Fruit fly (Drosophila melanogaster) S2 (cell line): ENCODE data around the gene Gr63a.

Experiments
- CG8478 ChIP-seq: fragments of >200 bp; optimal IDR thresholded peaks from 2 replicates; lab custom pipeline; 2018
- CTCF ChIP-seq, 2 experiments: fragments of >200 bp; optimal IDR thresholded peaks; 2 replicates each; lab custom pipeline; 2018

Gene Gr63a

DNA sequence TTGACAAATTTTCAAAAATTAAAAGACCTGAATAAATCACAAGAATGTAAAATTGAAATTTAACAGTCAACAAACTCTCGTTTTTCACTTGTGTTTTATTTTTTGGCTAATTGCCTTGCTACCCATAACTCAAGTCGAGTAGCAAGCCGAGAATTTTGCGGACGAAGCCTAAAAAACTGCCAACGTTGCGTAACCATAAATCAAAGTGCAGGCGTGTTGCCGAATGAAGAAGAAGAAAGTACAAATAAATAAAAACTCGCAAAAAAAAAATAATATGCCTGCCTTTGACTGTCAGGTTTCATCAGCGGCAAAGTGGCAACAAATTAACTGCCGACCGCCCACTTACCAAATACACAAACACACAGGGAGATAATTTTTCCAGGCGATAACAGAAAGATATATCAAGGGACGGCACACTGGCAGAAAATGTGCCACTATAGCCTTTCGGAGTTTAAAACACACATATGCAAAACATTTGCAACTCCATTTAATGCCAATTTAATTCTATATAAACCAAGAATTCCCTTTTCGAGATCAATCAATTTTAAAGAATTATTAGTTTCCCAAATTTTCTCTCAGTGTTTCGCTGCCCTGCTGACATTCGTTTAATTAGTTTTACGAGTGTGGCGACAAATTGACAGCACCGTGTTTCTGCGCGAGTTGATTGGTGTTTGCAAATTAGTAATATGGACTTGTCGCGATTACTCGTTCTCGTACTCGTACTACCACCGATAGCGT is 32.0 kb upstream of the Gr63a start:
- no peak for TF ChIP-seq CTCF (optimal IDR thresholded peaks at IDR 0.05; lab: Kevin White, UChicago)
- no peak for TF ChIP-seq CG8478

- TF ChIP-seq CTCF (optimal IDR thresholded peaks at IDR 0.05; lab: Kevin White, UChicago) (no peak), CG8478 (no peak)
Measured at dm6 chr3L:3927462-3927861, 31.1 kb upstream of the Gr63a start.

dm6 chr3L:3926191-3926765 is 29.9 kb upstream of the Gr63a start:
- no peak for TF ChIP-seq CG8478
- TF ChIP-seq CTCF (optimal IDR thresholded peaks at IDR 0.05; lab: Kevin White, UChicago) = no peak

DNA sequence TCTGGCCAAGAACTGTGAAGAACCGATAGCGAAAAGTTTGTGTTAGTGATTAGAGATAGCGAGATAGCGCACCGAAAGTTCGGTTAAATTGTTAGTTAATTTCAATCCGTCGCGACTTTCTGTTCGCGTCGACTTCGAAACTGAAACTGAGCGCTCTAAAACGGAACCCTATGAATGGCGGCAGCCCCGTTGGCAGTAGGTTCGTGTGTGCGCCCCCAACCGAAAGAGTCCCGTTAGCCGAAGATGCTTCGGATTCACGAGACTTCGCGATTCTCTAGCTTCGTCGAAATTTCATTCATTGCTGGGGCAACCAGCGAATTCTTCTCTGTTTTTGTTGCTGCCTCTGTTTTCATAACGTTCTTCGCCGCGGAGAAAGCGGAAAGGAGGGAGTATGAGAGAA is 29.1 kb upstream of the Gr63a start:
- TF ChIP-seq CTCF (optimal IDR thresholded peaks at IDR 0.05; lab: Kevin White, UChicago) (no peak), CG8478 (no peak)

DNA sequence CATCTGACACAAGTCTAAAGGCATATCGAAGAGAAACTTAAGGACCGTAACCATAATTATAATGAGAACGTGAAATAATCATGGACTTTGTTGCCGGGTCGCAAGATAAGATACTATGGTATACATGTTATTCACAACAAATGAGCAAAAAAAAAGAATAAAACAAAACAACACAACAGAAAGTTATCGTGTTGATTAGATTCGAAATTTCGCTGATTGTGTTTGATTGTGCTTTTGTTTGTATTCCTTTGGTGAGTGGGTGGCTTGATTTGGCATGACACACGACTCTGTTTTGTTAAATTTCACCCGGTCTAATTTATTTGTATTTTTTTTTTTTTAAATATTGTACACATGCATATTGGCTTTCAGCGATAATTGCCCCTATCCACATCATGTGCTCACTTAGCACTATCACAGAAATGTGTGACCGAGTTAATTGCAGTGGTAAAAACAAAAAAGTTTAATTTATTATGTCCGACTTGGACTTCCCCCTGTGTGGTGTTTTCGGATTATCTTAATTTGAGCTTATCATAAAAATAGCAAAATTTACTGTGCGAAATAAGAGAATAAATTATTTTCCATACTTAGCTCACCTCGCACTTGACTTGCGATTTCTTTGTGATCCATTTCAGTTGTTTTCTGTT is 27.4 kb upstream of the Gr63a start:
- TF ChIP-seq CTCF (optimal IDR thresholded peaks at IDR 0.05; lab: Kevin White, UChicago) (no peak), CG8478 (no peak)

DNA sequence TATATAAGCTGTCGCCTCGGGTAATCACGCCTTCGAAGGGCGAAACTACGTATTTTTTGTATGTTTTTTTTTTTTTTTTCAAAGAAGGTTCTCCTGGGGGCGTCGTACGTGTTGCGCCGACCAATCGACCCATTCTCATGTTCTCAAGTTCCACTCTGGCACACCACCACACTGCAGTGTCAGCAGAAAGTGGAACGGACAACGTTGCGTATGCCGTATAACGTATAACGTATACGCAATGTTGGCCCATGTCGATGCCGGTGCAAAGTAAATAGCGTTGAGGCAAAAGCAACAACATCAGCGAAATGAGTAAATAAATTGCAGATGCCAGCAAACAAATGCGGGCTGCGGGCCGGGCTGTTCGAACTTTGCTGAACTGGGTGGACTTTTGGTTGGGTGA is 15.7 kb upstream of the Gr63a start:
- TF ChIP-seq CTCF (optimal IDR thresholded peaks at IDR 0.05; lab: Kevin White, UChicago) (no peak), CG8478 (no peak)

- TF ChIP-seq CG8478 (no peak), CTCF (optimal IDR thresholded peaks at IDR 0.05; lab: Kevin White, UChicago) (no peak)
Measured at dm6 chr3L:3909831-3910230, 13.4 kb upstream of the Gr63a start, which contains the start of gene mge. mge (minus strand) TSS chr3L:3909931.

DNA sequence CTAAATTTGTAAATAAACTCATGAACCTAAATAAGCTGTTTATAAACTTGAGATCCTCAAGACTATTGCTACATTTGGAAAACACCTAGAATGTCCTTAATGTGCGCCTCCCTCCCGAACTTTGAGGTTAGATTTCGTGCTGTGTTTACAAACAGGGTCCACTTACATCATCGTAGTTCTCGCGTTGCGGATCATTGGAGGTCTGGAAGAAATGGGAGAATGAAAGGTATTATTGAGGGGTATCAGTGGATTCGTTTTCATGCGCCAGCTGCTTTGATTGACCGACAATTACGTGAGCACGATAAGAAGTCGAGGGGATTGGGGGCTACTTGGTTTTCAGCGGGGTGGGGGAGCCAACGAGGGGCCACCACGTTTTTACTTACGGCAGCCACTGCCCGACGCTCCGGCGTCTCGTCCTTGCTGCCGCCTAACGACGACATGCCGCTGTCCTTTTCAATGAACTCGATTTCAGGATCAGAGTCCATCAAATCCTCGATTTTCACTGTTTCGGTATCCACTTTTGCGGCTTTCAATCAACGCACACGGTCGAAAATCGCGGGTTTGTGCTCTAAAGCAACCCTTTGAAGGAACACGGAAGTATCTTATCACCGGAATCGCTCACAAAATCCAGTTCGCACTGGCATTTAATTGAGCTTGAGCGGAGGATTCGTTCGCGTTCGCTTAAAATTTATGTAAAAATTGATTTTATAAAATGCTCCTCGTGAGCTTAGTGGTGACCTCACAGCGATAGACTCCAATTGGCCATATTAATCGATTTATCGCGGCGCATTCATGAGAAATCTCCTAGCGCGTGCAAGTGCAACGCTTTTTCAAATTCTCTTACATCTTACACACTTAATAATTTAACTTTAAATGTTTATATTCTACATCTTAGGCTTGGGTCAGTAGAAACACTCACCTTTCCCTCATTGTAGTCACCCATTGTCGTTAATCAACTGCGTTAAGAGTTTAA is 12.7 kb upstream of the Gr63a start:
- TF ChIP-seq CTCF (optimal IDR thresholded peaks at IDR 0.05; lab: Kevin White, UChicago) (no peak), CG8478 (no peak)

dm6 chr3L:3905111-3905510 is 8.7 kb upstream of the Gr63a start, which contains the start of gene ida:
ida (plus strand) TSS chr3L:3905344.
- TF ChIP-seq CG8478 (no peak), CTCF (optimal IDR thresholded peaks at IDR 0.05; lab: Kevin White, UChicago) (peak in 1 of 2 experiments; percentile 27)

DNA sequence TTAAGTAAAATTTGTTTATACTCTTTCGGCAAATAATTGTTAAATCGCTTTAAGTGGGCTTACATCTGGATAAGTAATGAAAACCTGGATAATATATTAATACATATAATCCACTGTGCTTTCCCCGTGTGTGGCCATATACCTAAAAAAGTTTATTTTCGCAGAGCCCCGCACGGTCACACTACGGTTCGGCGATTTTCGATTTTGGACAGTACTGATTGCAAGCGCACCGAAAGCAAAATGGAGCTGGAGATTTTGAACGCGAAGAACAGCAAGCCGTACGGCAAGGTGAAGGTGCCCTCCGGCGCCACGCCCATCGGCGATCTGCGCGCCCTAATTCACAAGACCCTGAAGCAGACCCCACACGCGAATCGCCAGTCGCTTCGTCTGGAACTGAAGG is 6.9 kb upstream of the Gr63a start, which contains the start of gene Sc2:
Gene Sc2, plus strand, starts transcription at position 192 of the 400 bp plus-strand sequence.
- TF ChIP-seq CTCF (optimal IDR thresholded peaks at IDR 0.05; lab: Kevin White, UChicago) (no peak), CG8478 (no peak)

dm6 chr3L:3902491-3903198 is 6.2 kb upstream of the Gr63a start, which contains the start of gene Ubi-p63E:
Ubi-p63E (minus strand) TSS chr3L:3903184.
- TF ChIP-seq CG8478 (no peak), CTCF (optimal IDR thresholded peaks at IDR 0.05; lab: Kevin White, UChicago) (no peak)

dm6 chr3L:3901865-3902490 is 5.6 kb upstream of the Gr63a start:
- TF ChIP-seq CTCF (optimal IDR thresholded peaks at IDR 0.05; lab: Kevin White, UChicago) (no peak), CG8478 (no peak)

- TF ChIP-seq CTCF (optimal IDR thresholded peaks at IDR 0.05; lab: Kevin White, UChicago) (no peak), CG8478 (no peak)
Measured at dm6 chr3L:3898978-3899377, 2.6 kb upstream of the Gr63a start, which contains the start of gene Ccz1. Ccz1 (minus strand) TSS chr3L:3899156.

dm6 chr3L:3894413-3894812 is 2.0 kb downstream of the Gr63a start:
- TF ChIP-seq CG8478 (no peak), CTCF (optimal IDR thresholded peaks at IDR 0.05; lab: Kevin White, UChicago) (no peak)
